Worm (Caenorhabditis elegans) whole organism, early embryonic: ENCODE measurements around the gene Y38F1A.7.
A peak's percentile ranks its signal among the peaks of the same experiment; 100 is the strongest.

Source experiments
- B0310.2 ChIP-seq: sonication (generic microtip); optimal IDR thresholded peaks from 2 replicates; lab custom pipeline; 2016; ENCODE audit warnings: mild to moderate bottlenecking, missing genetic modification characterization, missing compliant biosample characterization
- F13C5.2 ChIP-seq: sonication (generic microtip); optimal IDR thresholded peaks from 2 replicates; lab custom pipeline; 2017; ENCODE audit warnings: mild to moderate bottlenecking, missing genetic modification characterization, inconsistent platforms, missing compliant biosample characterization
- aly-1 ChIP-seq: sonication (generic microtip); optimal IDR thresholded peaks from 2 replicates; lab custom pipeline; 2016; ENCODE audit warnings: missing genetic modification characterization, missing compliant biosample characterization
- ama-1 ChIP-seq: fragments of 150-350 bp; optimal IDR thresholded peaks from 2 replicates; lab custom pipeline; 2014
- ceh-13 ChIP-seq: fragments of 200-800 bp; sonication (Bioruptor generic); optimal IDR thresholded peaks from 2 replicates; lab custom pipeline; 2018; ENCODE audit warnings: mild to moderate bottlenecking, missing genetic modification characterization, missing compliant biosample characterization
- ceh-36 ChIP-seq: sonication (generic microtip); optimal IDR thresholded peaks from 2 replicates; lab custom pipeline; 2016; ENCODE audit warnings: missing genetic modification characterization, inconsistent platforms, missing compliant biosample characterization
- ets-7 ChIP-seq: sonication (generic microtip); optimal IDR thresholded peaks from 2 replicates; lab custom pipeline; 2016; ENCODE audit warnings: missing genotype, missing genetic modification characterization, missing compliant biosample characterization
- flt-1 ChIP-seq: fragments of 200-800 bp; sonication (Bioruptor generic); IDR thresholded peaks from 2 replicates; pipeline ENCODE4 v1.3.6; 2022; ENCODE audit warnings: missing genetic modification characterization, missing compliant biosample characterization
- hmbx-1 ChIP-seq: sonication (generic microtip); optimal IDR thresholded peaks from 2 replicates; lab custom pipeline; 2016; ENCODE audit warnings: mild to moderate bottlenecking, missing genetic modification characterization, missing compliant biosample characterization
- hmg-4 ChIP-seq: fragments of 200-800 bp; sonication (Bioruptor generic); optimal IDR thresholded peaks from 2 replicates; lab custom pipeline; 2018; ENCODE audit warnings: mild to moderate bottlenecking, missing genetic modification characterization, missing compliant biosample characterization
- hnd-1 ChIP-seq: sonication (generic microtip); optimal IDR thresholded peaks from 2 replicates; lab custom pipeline; 2016; ENCODE audit warnings: missing genetic modification characterization, missing compliant biosample characterization
- pes-1 ChIP-seq: fragments of 200-800 bp; sonication (Bioruptor generic); IDR thresholded peaks from 2 replicates; pipeline ENCODE4 v1.3.6; 2022; ENCODE audit warnings: missing genetic modification reagents, missing genetic modification characterization, missing compliant biosample characterization
- scrt-1 ChIP-seq: fragments of 200-800 bp; sonication (Bioruptor generic); IDR thresholded peaks from 2 replicates; pipeline ENCODE4 v1.3.6; 2022; ENCODE audit warnings: missing genetic modification characterization, missing compliant biosample characterization
- sea-1 ChIP-seq: fragments of 200-800 bp; sonication (Bioruptor generic); conservative IDR thresholded peaks from 2 replicates; pipeline ENCODE4 v1.3.6; 2022; ENCODE audit warnings: missing genetic modification characterization, missing compliant biosample characterization
- tbx-11 ChIP-seq: fragments of 200-800 bp; sonication (Bioruptor generic); IDR thresholded peaks from 2 replicates; pipeline ENCODE4 v1.3.6; 2022; ENCODE audit warnings: missing genetic modification characterization, missing compliant biosample characterization
- tbx-37 ChIP-seq: fragments of 200-800 bp; sonication (Bioruptor generic); conservative IDR thresholded peaks from 2 replicates; pipeline ENCODE4 v1.3.6; 2022; ENCODE audit warnings: missing genetic modification reagents, missing genetic modification characterization, missing compliant biosample characterization
- tra-4 ChIP-seq: sonication (generic microtip); optimal IDR thresholded peaks from 2 replicates; lab custom pipeline; 2017; ENCODE audit warnings: missing genetic modification characterization, missing compliant biosample characterization

Gene Y38F1A.7

DNA sequence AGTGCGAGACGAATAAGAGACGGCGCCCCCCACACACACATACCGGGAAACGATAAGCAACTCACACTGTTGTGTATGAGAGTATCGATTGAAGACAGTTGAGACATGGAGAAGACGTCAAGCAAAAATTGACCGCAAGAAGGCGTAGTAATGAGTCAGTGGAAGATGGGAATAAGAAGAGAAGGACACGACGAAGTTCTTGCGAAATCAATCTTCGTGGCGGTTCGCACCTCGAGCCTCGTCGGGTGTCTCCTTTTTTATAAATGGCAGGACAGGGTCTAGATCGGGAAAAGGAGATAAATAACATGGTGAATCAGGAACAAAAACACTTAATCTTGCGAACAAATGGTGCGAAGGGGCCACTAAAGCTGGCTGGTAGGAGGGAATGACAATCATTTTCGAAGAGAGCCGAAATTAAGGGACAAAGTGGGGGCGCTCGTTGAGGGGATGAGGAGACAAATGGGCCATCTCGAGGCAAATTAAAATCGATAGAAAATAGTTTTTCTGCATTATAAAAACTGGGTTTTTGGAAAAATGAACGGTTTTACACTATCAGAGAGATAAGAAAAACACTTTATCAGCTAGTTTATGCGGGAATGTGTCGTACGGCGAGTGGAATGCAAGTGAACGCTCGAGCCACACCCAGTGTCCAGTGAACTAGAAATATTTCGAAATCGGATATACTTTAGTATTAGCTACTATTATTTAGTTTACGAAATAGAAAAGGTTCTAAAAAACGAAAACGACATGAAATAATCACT is 31.9 kb upstream of the Y38F1A.7 start:
- TF ChIP-seq hmg-4 (GFP tag; lab: Kevin White, UChicago) (no peak), B0310.2 (tag; lab: Kevin White, UChicago) (no peak), ets-7 (tag; lab: Kevin White, UChicago) (no peak), pes-1 (GFP tag; lab: Robert Waterston, UW) (no peak), ceh-36 (no peak), ama-1 (lab: Kevin White, UChicago) (no peak), tbx-11 (GFP tag; lab: Robert Waterston, UW) (no peak), tbx-37 (GFP tag; lab: Robert Waterston, UW) (no peak), F13C5.2 (tag; lab: Kevin White, UChicago) (no peak), scrt-1 (GFP tag; lab: Robert Waterston, UW) (no peak), hmbx-1 (tag; lab: Kevin White, UChicago) (no peak), ceh-13 (no peak), sea-1 (GFP tag; lab: Robert Waterston, UW) (no peak), aly-1 (no peak), tra-4 (tag; lab: Kevin White, UChicago) (no peak), hnd-1 (tag; lab: Kevin White, UChicago) (no peak), flt-1 (GFP tag; lab: Robert Waterston, UW) (no peak)

ce11 chrII:13025794-13026412 is 28.3 kb upstream of the Y38F1A.7 start, which contains the start of gene max-2:
Gene max-2 (minus strand): TSS chrII:13025844.
- TF ChIP-seq hmg-4 (GFP tag; lab: Kevin White, UChicago) (peak; percentile 5), aly-1 (no peak)

DNA sequence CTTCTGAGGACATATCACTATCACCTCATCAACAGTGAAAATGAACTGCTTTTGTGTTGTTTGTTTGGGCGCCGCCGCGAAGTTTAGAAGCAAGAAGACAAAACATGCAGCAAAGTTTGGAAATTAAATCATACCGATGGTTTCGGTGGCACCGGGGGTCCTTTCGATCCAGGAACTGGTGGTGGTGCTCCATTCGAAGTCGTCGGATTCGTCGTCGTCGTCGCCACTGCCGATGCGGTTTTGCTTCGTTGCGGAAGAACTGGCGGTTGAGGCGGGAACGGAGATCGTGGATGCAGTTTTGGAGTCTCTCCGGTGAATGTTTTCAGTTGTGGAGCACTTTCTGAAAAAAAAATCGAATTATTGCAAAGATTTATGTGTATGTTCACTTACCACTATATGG is 25.9 kb upstream of the Y38F1A.7 start:
- TF ChIP-seq scrt-1 (GFP tag; lab: Robert Waterston, UW) = no peak
- no peak for TF ChIP-seq aly-1
- no peak for TF ChIP-seq sea-1 (GFP tag; lab: Robert Waterston, UW)
- TF ChIP-seq B0310.2 (tag; lab: Kevin White, UChicago) = no peak
- no peak for TF ChIP-seq hmg-4 (GFP tag; lab: Kevin White, UChicago)
- no peak for TF ChIP-seq ceh-36
- no peak for TF ChIP-seq tra-4 (tag; lab: Kevin White, UChicago)
- no peak for TF ChIP-seq F13C5.2 (tag; lab: Kevin White, UChicago)
- TF ChIP-seq flt-1 (GFP tag; lab: Robert Waterston, UW) = no peak
- TF ChIP-seq ama-1 (lab: Kevin White, UChicago) = no peak
- no peak for TF ChIP-seq hmbx-1 (tag; lab: Kevin White, UChicago)
- no peak for TF ChIP-seq ceh-13
- no peak for TF ChIP-seq hnd-1 (tag; lab: Kevin White, UChicago)
- TF ChIP-seq tbx-11 (GFP tag; lab: Robert Waterston, UW) = no peak
- no peak for TF ChIP-seq tbx-37 (GFP tag; lab: Robert Waterston, UW)
- no peak for TF ChIP-seq pes-1 (GFP tag; lab: Robert Waterston, UW)
- TF ChIP-seq ets-7 (tag; lab: Kevin White, UChicago) = no peak

- peak; percentile 21 for TF ChIP-seq ama-1 (lab: Kevin White, UChicago)
- no peak for TF ChIP-seq sea-1 (GFP tag; lab: Robert Waterston, UW)
These were observed 25.0 kb upstream of the Y38F1A.7 start for ce11 chrII:13022555-13022954.

DNA sequence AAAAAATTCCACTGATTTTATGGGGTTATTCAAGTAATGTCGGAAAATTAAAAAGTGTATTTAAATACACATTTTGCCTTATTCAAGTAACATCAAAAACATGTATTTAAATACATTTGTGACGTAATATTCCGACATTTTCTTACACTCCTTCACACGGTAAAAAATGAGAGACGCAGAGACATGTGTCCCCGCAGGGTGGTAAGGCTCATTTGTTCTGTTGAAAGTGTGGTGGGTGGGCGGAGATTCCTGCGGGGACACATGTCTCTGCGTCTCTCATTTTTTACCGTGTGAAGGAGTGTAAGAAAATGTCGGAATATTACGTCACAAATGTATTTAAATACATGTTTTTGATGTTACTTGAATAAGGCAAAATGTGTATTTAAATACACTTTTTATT is 18.8 kb upstream of the Y38F1A.7 start:
- TF ChIP-seq pes-1 (GFP tag; lab: Robert Waterston, UW) = peak; percentile 71
- peak; percentile 70; the same call in 1 of the 2 replicates for TF ChIP-seq sea-1 (GFP tag; lab: Robert Waterston, UW)
- TF ChIP-seq tbx-11 (GFP tag; lab: Robert Waterston, UW) = 0 out of 2 replicates have a peak, but pooled peaks have one; percentile 42
- TF ChIP-seq scrt-1 (GFP tag; lab: Robert Waterston, UW) = 0 out of 2 replicates have a peak, but pooled peaks have one; percentile 39
- TF ChIP-seq tbx-37 (GFP tag; lab: Robert Waterston, UW) = 0 out of 2 replicates have a peak, but pooled peaks have one; percentile 11
- TF ChIP-seq flt-1 (GFP tag; lab: Robert Waterston, UW) = peak; percentile 81

DNA sequence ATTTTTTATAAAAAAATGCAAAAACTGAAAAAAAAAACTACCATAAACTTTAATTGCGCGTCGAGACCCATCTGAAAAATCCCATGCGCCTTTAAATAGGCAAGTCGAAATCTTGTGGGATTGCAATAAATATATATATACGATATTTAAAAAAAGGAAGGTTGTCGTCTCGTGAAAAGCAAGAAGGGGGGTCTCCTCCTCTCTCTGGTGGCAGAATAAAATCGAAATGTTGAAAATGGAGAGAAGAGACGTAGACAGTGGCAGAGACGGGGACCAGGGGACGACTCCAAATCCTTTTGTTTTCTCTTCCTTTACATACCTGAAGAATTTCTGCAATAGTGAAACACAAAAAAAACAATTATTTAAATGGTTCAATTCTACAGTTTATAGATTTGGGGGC is 16.4 kb upstream of the Y38F1A.7 start, which contains the start of gene F18A11.5:
TSS of gene F18A11.5 (minus strand) at position 321 of the 400 bp plus-strand sequence.
- no peak for TF ChIP-seq sea-1 (GFP tag; lab: Robert Waterston, UW)
- no peak for TF ChIP-seq tbx-11 (GFP tag; lab: Robert Waterston, UW)
- TF ChIP-seq pes-1 (GFP tag; lab: Robert Waterston, UW) = no peak
- TF ChIP-seq hmbx-1 (tag; lab: Kevin White, UChicago) = no peak
- no peak for TF ChIP-seq ceh-13
- TF ChIP-seq ets-7 (tag; lab: Kevin White, UChicago) = no peak
- TF ChIP-seq ceh-36 = no peak
- TF ChIP-seq B0310.2 (tag; lab: Kevin White, UChicago) = no peak
- TF ChIP-seq hmg-4 (GFP tag; lab: Kevin White, UChicago) = no peak
- no peak for TF ChIP-seq F13C5.2 (tag; lab: Kevin White, UChicago)
- no peak for TF ChIP-seq scrt-1 (GFP tag; lab: Robert Waterston, UW)
- no peak for TF ChIP-seq ama-1 (lab: Kevin White, UChicago)
- no peak for TF ChIP-seq tra-4 (tag; lab: Kevin White, UChicago)
- TF ChIP-seq aly-1 = no peak

- TF ChIP-seq sea-1 (GFP tag; lab: Robert Waterston, UW) (no peak), hmg-4 (GFP tag; lab: Kevin White, UChicago) (peak; percentile 7), B0310.2 (tag; lab: Kevin White, UChicago) (no peak), F13C5.2 (tag; lab: Kevin White, UChicago) (no peak), ama-1 (lab: Kevin White, UChicago) (no peak), scrt-1 (GFP tag; lab: Robert Waterston, UW) (no peak)
These were observed 15.1 kb upstream of the Y38F1A.7 start for ce11 chrII:13012684-13013083.
